Fruit fly (Drosophila melanogaster): ENCODE measurements around the gene EMC2B.
A peak's percentile ranks its signal among the peaks of the same experiment; 100 is the strongest.

EMC2B gene

DNA sequence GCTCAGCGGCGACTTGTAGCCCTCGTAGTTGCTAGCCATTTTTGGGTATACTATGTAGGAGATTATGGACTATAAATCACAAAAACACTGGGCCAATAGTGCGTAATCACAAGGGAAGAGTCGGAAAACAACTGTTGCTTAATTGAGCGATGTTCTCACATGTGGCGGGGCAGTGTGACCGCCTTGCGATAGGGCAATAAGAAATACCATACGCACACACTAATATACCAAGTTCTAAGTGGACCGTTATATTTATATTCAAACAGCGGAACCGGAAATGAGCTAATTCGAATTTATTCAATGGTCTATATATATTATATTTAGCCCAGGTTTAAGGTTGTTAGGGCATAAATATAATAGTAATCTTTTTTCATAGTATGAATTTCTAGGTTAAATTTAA is 29.3 kb upstream of the EMC2B start, which contains the start of gene Adsl (continued):
- 0 out of 2 replicates have a peak, but pooled peaks have one; percentile 23 for TF ChIP-seq sens-2 (GFP tag; IDR thresholded peaks at IDR 0.05)
- no peak for TF ChIP-seq CG4730 (GFP tag; IDR thresholded peaks at IDR 0.05)
- peak; percentile 44 for TF ChIP-seq CG31365 (tag; optimal IDR thresholded peaks at IDR 0.05)
- no peak for TF ChIP-seq Adf1 (GFP tag; IDR thresholded peaks at IDR 0.05)
- TF ChIP-seq Sin3A (optimal IDR thresholded peaks at IDR 0.05) = no peak
- TF ChIP-seq da (GFP tag; optimal IDR thresholded peaks at IDR 0.05) = peak; percentile 12
- TF ChIP-seq hkb (optimal IDR thresholded peaks at IDR 0.05) = no peak
- peak; percentile 73 for TF ChIP-seq hkb (GFP tag; IDR thresholded peaks at IDR 0.05)
- no peak for TF ChIP-seq klu (GFP tag; IDR thresholded peaks at IDR 0.05)
- TF ChIP-seq CG4360 (GFP tag; IDR thresholded peaks at IDR 0.05) = no peak
- TF ChIP-seq CG17361 (GFP tag; IDR thresholded peaks at IDR 0.05) = no peak; the same call in 1 of the 3 replicates
- no peak for TF ChIP-seq Trl (optimal IDR thresholded peaks at IDR 0.05)
- no peak for TF ChIP-seq Trl (GFP tag; optimal IDR thresholded peaks at IDR 0.05)
- peak; percentile 49; the same call in 1 of the 2 replicates for TF ChIP-seq Nf-YA (GFP tag; IDR thresholded peaks at IDR 0.05)
- TF ChIP-seq ssp (GFP tag; IDR thresholded peaks at IDR 0.05) = no peak
- no peak for TF ChIP-seq C15 (GFP tag; IDR thresholded peaks at IDR 0.05)
- TF ChIP-seq nerfin-1 (tag; optimal IDR thresholded peaks at IDR 0.05) = no peak
- TF ChIP-seq D19B (GFP tag; optimal IDR thresholded peaks at IDR 0.05) = peak; percentile 21
- TF ChIP-seq CG15479 (GFP tag; optimal IDR thresholded peaks at IDR 0.05) = peak; percentile 5
- TF ChIP-seq CG12769 (tag; optimal IDR thresholded peaks at IDR 0.05) = no peak
- TF ChIP-seq prd (optimal IDR thresholded peaks at IDR 0.05) = no peak
- no peak for TF ChIP-seq prd (GFP tag; IDR thresholded peaks at IDR 0.05)
- peak; percentile 56 for TF ChIP-seq CTCF (GFP tag; optimal IDR thresholded peaks at IDR 0.05)
- TF ChIP-seq CG43689 (GFP tag; IDR thresholded peaks at IDR 0.05) = no peak
- TF ChIP-seq sug (tag; optimal IDR thresholded peaks at IDR 0.05) = no peak
- no peak for TF ChIP-seq Bdp1 (GFP tag; optimal IDR thresholded peaks at IDR 0.05)
- peak; percentile 84 for TF ChIP-seq CG1603 (tag; optimal IDR thresholded peaks at IDR 0.05)
- no peak for TF ChIP-seq Sry-δ (GFP tag; optimal IDR thresholded peaks at IDR 0.05)
- TF ChIP-seq Sox100B (GFP tag; optimal IDR thresholded peaks at IDR 0.05) = peak; percentile 74
- no peak for TF ChIP-seq Ravus (GFP tag; IDR thresholded peaks at IDR 0.05)
- peak; percentile 69 for TF ChIP-seq dmrt11E (tag; optimal IDR thresholded peaks at IDR 0.05)
- TF ChIP-seq CG10462 (GFP tag; optimal IDR thresholded peaks at IDR 0.05) = peak; percentile 73
- no peak for TF ChIP-seq CG9932 (GFP tag; IDR thresholded peaks at IDR 0.05)
- TF ChIP-seq bab2 (GFP tag; optimal IDR thresholded peaks at IDR 0.05) = no peak
- TF ChIP-seq Hr51 (GFP tag; optimal IDR thresholded peaks at IDR 0.05) = peak in 1 of 2 experiments; percentile 9
- TF ChIP-seq tgo (GFP tag; IDR thresholded peaks at IDR 0.05) = peak; percentile 19; the same call in 1 of the 3 replicates
- TF ChIP-seq CG11504 (tag; optimal IDR thresholded peaks at IDR 0.05) = no peak
- no peak for TF ChIP-seq Opbp (GFP tag; IDR thresholded peaks at IDR 0.05; ENCODE audit: partially characterized antibody)
- TF ChIP-seq ap (GFP tag; IDR thresholded peaks at IDR 0.05) = no peak
- no peak for TF ChIP-seq Hmx (GFP tag; optimal IDR thresholded peaks at IDR 0.05)
- TF ChIP-seq unpg (GFP tag; optimal IDR thresholded peaks at IDR 0.05) = no peak
- peak in 1 of 2 experiments; percentile 69 for TF ChIP-seq crp (GFP tag; optimal IDR thresholded peaks at IDR 0.05)
- TF ChIP-seq Atf3 (GFP tag; optimal IDR thresholded peaks at IDR 0.05) = no peak
- TF ChIP-seq fu2 (GFP tag; optimal IDR thresholded peaks at IDR 0.05) = no peak
- no peak for TF ChIP-seq CG7839 (tag; optimal IDR thresholded peaks at IDR 0.05)
- TF ChIP-seq Drgx (GFP tag; IDR thresholded peaks at IDR 0.05) = no peak
- TF ChIP-seq sqz (GFP tag; optimal IDR thresholded peaks at IDR 0.05) = no peak
- no peak for TF ChIP-seq kay (GFP tag; optimal IDR thresholded peaks at IDR 0.05)
- no peak for TF ChIP-seq mam (GFP tag; optimal IDR thresholded peaks at IDR 0.05)
- TF ChIP-seq nom (GFP tag; optimal IDR thresholded peaks at IDR 0.05) = no peak
- TF ChIP-seq cg (GFP tag; optimal IDR thresholded peaks at IDR 0.05) = no peak
- TF ChIP-seq CG9437 (GFP tag; optimal IDR thresholded peaks at IDR 0.05) = peak; percentile 65
- TF ChIP-seq toy (GFP tag; IDR thresholded peaks at IDR 0.05) = 0 out of 2 replicates have a peak, but pooled peaks have one; percentile 16
- no peak for TF ChIP-seq B-H2 (GFP tag; optimal IDR thresholded peaks at IDR 0.05)
